Fruit fly (Drosophila melanogaster): ENCODE results near the gene fz2.

DNA sequence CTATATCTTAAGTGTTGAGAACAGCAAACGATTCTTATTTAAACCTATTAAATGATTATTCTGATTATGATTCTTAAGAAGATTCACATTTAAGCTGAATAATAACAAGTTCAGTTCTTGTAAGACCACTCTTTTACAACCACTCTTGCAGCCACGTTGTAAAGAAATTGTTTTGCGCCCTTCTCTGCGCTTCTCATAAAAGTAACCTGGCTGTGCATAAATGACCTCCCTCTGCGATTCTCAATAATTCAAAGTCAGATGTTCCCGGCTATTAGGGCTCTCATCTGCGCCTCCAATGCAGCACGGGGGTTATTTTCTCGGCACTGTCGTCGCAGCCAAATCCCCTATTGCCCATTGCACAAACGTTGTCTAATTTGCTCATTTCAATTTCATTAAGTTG, 42.0 kb downstream of the fz2 start:
- TF ChIP-seq sens (GFP tag) (no peak), Med (GFP tag) (peak; percentile 6), caup (GFP tag; optimal IDR thresholded peaks at IDR 0.05; ENCODE audit: severe bottlenecking) (no peak), CG4617 (GFP tag; optimal IDR thresholded peaks at IDR 0.05; ENCODE audit: borderline replicate concordance) (no peak), CG10431 (GFP tag; optimal IDR thresholded peaks at IDR 0.05) (no peak), Max (GFP tag; optimal IDR thresholded peaks at IDR 0.05) (no peak), Dref (GFP tag; IDR thresholded peaks at IDR 0.05) (no peak), gcm (GFP tag; optimal IDR thresholded peaks at IDR 0.05) (no peak), sqz (GFP tag; optimal IDR thresholded peaks at IDR 0.05) (no peak), Usf (GFP tag; optimal IDR thresholded peaks at IDR 0.05) (no peak)
